Fruit fly (Drosophila melanogaster): ENCODE results near the gene ssh.

DNA sequence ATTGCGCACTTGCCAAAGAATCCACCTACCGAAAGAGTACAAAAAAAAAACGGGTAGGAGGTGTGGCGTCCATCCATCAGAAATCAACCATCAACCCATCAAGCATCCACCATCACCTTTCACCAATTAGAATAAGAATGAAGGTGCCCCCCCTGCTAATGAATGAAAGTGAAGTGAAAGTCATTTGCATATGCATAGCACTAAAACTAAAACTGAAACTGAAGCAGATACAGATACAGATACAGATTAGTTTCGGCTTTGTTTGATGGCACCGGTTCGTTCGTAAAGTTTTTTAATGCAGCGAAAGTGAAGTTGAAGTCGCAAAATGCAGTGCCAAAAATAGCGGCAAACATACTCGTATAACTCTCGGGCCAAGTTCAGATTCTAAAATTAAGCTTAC, 23.3 kb upstream of the ssh start:
- TF ChIP-seq CG7101 (tag; optimal IDR thresholded peaks at IDR 0.05) = no peak
- TF ChIP-seq CG12768 (GFP tag; optimal IDR thresholded peaks at IDR 0.05) = no peak
- TF ChIP-seq CG33017 (tag; optimal IDR thresholded peaks at IDR 0.05) = no peak
- no peak for TF ChIP-seq Crg-1 (GFP tag; optimal IDR thresholded peaks at IDR 0.05)
- TF ChIP-seq kay (GFP tag; ENCODE audit: borderline replicate concordance) = no peak
- TF ChIP-seq bab1 (GFP tag; optimal IDR thresholded peaks at IDR 0.05) = no peak
- no peak for TF ChIP-seq CG1620 (GFP tag; optimal IDR thresholded peaks at IDR 0.05)
- TF ChIP-seq Hr96 (GFP tag; optimal IDR thresholded peaks at IDR 0.05) = no peak
- no peak for TF ChIP-seq CG7045 (GFP tag; optimal IDR thresholded peaks at IDR 0.05)
- TF ChIP-seq CG5204 (GFP tag; optimal IDR thresholded peaks at IDR 0.05) = no peak
